Worm (Caenorhabditis elegans) whole organism, late embryonic: ENCODE data around the gene C29E4.15.

ENCODE experiments used
- K02D7.2 ChIP-seq: sonication (generic microtip); optimal IDR thresholded peaks from 2 replicates; lab custom pipeline; 2017; ENCODE audit warnings: mild to moderate bottlenecking, missing genetic modification characterization, missing compliant biosample characterization
- ama-1 ChIP-seq: fragments of 150-350 bp; optimal IDR thresholded peaks from 2 replicates; lab custom pipeline; 2014
- ceh-9 ChIP-seq: sonication (generic microtip); optimal IDR thresholded peaks from 2 replicates; lab custom pipeline; 2016; ENCODE audit warnings: mild to moderate bottlenecking, missing genetic modification characterization, inconsistent platforms, missing compliant biosample characterization
- fkh-6 ChIP-seq: sonication (generic microtip); optimal IDR thresholded peaks from 2 replicates; lab custom pipeline; 2016; ENCODE audit warnings: missing genetic modification characterization, missing compliant biosample characterization
- hlh-13 ChIP-seq: fragments of 200-800 bp; sonication (Bioruptor generic); optimal IDR thresholded peaks from 2 replicates; lab custom pipeline; 2018; ENCODE audit warnings: mild to moderate bottlenecking, missing genetic modification characterization, missing compliant biosample characterization
- nfya-1 ChIP-seq: sonication (generic microtip); optimal IDR thresholded peaks from 2 replicates; lab custom pipeline; 2017; ENCODE audit warnings: missing genetic modification characterization, mild to moderate bottlenecking, missing compliant biosample characterization, antibody characterized with exemption, moderate library complexity
- pat-9 ChIP-seq: fragments of 200-800 bp; sonication (Bioruptor generic); optimal IDR thresholded peaks from 2 replicates; lab custom pipeline; 2018; ENCODE audit warnings: mild to moderate bottlenecking, missing genetic modification characterization, moderate library complexity, missing compliant biosample characterization
- pha-4 ChIP-seq: fragments of 150-350 bp; optimal IDR thresholded peaks from 2 replicates; lab custom pipeline; 2018; ENCODE audit warnings: missing biosample characterization, missing genetic modification reagents, missing genetic modification characterization
- pqm-1 ChIP-seq: sonication (generic microtip); optimal IDR thresholded peaks from 2 replicates; lab custom pipeline; 2016; ENCODE audit warnings: missing genetic modification characterization, missing compliant biosample characterization
- pros-1 ChIP-seq: fragments of 150-350 bp; optimal IDR thresholded peaks from 2 replicates; lab custom pipeline; 2014; ENCODE audit warnings: missing biosample characterization, missing genetic modification reagents, missing genetic modification characterization

ce11 chrIII:7909263-7909662 is 43.2 kb upstream of the C29E4.15 start, which contains the start of gene ZK688.1:
- no peak for TF ChIP-seq pha-4 (tag; lab: Kevin White, UChicago)
- TF ChIP-seq nfya-1: no peak
- no peak for TF ChIP-seq pros-1 (tag; lab: Kevin White, UChicago)
- no peak for TF ChIP-seq K02D7.2 (tag; lab: Kevin White, UChicago)
- TF ChIP-seq pqm-1 (tag; lab: Kevin White, UChicago): no peak
- TF ChIP-seq pat-9 (tag; lab: Kevin White, UChicago): no peak
- TF ChIP-seq fkh-6 (tag; lab: Kevin White, UChicago): no peak
- no peak for TF ChIP-seq ama-1 (lab: Kevin White, UChicago)
- no peak for TF ChIP-seq ceh-9 (tag; lab: Kevin White, UChicago)
- no peak for TF ChIP-seq hlh-13
